Worm (Caenorhabditis elegans) whole organism, early embryonic: Measurements from ENCODE around the gene sre-1.

Experiments used
- B0310.2 ChIP-seq: sonication (generic microtip); optimal IDR thresholded peaks from 2 replicates; lab custom pipeline; 2016; ENCODE audit warnings: mild to moderate bottlenecking, missing genetic modification characterization, missing compliant biosample characterization
- ama-1 ChIP-seq: fragments of 150-350 bp; optimal IDR thresholded peaks from 2 replicates; lab custom pipeline; 2014
- scrt-1 ChIP-seq: fragments of 200-800 bp; sonication (Bioruptor generic); IDR thresholded peaks from 2 replicates; pipeline ENCODE4 v1.3.6; 2022; ENCODE audit warnings: missing genetic modification characterization, missing compliant biosample characterization

ce11 chrII:7756810-7757209 is 47.3 kb downstream of the sre-1 start:
- TF ChIP-seq scrt-1 (GFP tag; lab: Robert Waterston, UW) = peak; percentile 69
- no peak for TF ChIP-seq ama-1
- TF ChIP-seq B0310.2 = no peak
